Fruit fly (Drosophila melanogaster): ENCODE measurements around the gene CG17803.

- TF ChIP-seq net (GFP tag; optimal IDR thresholded peaks at IDR 0.05) (no peak), Hr4 (GFP tag; optimal IDR thresholded peaks at IDR 0.05) (peak; percentile 24), CG8319 (GFP tag; optimal IDR thresholded peaks at IDR 0.05) (no peak)
Observed at dm6 chr3R:17776952-17777407, 24.3 kb downstream of the CG17803 start.

Measured in whole organism, prepupa.